Worm (Caenorhabditis elegans): ENCODE data around the gene npa-1.

The npa-1 gene

DNA sequence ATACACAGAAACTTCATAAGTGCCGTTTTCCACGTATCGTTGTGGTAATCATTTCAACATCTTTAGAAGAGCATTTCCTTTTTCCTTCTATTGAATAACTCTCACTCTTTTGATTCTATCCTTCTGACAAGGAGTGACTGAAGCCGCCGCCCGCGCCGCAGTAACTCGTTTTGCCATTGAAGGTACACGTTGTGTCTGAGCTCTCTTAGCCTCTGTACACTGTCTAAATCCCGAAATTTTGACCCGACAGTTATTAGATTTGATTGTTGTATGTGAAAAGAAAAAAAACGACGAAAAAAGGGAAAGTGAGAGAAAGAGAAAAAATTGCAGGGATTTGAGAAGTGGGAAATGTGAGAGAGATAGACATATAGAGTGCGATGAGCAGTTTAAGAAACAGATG is 35.7 kb downstream of the npa-1 start:
- no peak for TF ChIP-seq unc-62 (GFP tag; optimal IDR thresholded peaks at IDR 0.05)

DNA sequence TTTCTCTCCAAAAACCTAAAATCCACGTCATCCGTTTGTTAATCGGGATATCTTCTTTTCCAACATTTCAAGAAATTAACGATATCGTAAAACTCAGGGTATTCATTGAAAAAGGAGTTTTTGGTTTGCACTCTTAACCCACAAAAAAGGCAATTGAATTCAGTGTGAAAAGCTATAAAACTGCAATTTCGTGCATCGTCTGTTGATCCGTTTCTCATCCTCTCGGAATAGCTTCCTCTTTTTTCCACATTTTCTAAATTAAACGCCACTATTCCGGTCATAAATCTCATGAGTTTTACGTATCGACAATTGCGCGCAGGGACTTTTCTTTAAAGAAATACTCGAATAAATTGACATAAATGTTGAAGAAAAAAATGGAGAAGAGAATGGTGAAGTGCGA is 36.6 kb downstream of the npa-1 start:
- no peak for TF ChIP-seq unc-62 (GFP tag; optimal IDR thresholded peaks at IDR 0.05)

DNA sequence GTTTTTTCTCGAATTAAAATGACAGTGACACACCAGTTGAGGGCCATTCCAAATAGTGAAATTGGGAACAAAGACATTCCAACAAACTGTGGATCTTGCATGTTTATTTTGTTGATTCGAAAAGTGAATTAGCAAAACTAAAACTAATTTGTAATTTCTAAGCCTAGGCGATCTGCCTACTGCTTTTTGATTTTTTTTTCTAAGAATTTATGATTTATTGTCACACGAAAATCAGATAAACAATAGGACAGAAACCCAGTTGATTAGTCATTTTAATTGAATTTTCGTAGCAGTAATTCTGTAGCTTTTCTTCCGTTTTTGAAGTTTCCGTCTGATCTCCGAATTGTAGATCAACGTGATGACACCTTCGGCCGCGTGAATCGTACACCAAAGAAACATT is 43.2 kb downstream of the npa-1 start, which contains the start of gene srx-33:
srx-33 (minus strand) TSS at position 101 of the 400 bp plus-strand sequence.
- no peak for TF ChIP-seq unc-62 (GFP tag; optimal IDR thresholded peaks at IDR 0.05)

DNA sequence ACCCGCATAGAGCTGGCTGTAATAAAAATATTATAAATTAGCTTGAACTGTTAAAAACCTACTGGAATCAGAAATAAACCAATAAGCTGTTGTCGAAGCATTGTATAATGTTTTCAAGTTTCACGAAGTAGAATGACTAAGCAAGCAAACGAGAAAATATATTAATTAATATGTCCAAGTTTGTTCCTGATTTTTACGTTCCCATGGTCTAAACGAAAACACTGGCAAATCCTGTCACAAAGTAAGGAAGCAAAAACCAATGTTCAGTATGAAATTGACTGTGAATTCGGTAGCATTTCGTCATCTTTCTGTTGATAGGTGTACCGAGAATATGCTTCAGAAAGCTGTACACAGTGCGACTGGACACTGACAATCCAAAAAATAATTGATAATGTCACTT is 44.6 kb downstream of the npa-1 start, which contains the start of gene srx-34:
srx-34 (minus strand) TSS at position 101 of the 400 bp plus-strand sequence.
- TF ChIP-seq unc-62 (GFP tag; optimal IDR thresholded peaks at IDR 0.05) = no peak

DNA sequence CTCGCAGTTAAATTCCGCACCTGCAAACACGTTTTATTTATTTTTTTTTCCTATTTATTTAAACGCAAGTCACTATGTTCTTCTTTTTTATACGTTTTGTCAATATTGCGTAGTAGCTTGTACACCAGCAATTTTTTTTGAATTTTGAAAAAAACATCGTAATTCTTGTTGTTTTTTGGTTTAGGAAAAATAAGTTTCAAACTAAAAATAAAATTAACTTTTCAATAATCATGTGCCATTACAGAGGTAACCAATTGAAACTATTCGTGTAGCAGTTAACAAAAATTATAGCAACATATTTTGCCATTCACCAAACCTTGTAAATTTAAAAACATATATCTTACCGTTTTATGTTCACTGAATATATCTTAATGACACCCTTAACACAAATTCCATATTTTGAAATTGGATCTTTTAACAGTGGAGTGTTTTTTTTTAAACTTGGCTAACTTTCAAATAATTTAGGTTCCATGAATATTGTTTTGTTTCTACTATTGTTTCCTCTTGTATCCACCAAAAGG is 47.7 kb downstream of the npa-1 start, which contains the start of gene lmd-5:
lmd-5 (plus strand) TSS at position 471 of the 521 bp plus-strand sequence.
- TF ChIP-seq unc-62 (GFP tag; optimal IDR thresholded peaks at IDR 0.05) = no peak

DNA sequence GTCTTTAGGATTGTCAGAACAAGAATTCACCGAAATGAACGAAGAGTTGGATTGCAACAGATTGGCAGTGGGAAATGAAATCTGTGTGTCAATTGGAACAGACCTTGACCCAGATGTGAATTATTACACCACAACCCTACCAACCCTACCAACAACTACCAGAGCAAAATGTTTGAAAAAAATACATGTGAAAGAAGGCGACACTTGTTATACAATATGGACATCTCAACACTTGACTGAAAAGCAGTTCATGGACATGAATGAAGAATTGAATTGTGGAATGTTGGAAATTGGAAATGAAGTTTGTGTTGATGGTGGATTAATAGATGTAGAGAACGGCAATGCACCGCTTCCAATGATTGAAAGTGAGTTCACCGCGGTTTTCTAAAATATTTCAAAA is 48.4 kb downstream of the npa-1 start:
- TF ChIP-seq unc-62 (GFP tag; optimal IDR thresholded peaks at IDR 0.05) = no peak

DNA sequence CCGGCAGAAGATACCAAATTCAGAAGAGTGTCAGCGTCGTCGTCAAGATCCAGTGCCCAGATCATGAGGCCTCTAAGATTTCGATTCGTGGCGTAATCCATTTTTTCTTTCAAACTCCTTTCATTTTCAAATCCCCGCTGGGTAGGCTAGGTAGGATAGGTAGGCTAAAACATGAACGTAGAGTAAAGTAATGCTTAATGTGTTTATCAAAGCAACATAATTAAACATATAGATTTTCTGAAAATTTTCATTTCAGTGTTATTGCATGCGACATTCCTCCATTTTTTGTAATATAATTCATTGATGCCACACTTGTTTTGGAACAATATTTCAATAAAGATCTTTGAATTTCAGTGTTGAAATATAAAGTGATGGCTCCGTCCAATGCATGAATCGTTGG is 53.9 kb downstream of the npa-1 start, which contains the start of gene T01C4.8:
T01C4.8 (minus strand) TSS at position 101 of the 400 bp plus-strand sequence.
- TF ChIP-seq unc-62 (GFP tag; optimal IDR thresholded peaks at IDR 0.05) = no peak

DNA sequence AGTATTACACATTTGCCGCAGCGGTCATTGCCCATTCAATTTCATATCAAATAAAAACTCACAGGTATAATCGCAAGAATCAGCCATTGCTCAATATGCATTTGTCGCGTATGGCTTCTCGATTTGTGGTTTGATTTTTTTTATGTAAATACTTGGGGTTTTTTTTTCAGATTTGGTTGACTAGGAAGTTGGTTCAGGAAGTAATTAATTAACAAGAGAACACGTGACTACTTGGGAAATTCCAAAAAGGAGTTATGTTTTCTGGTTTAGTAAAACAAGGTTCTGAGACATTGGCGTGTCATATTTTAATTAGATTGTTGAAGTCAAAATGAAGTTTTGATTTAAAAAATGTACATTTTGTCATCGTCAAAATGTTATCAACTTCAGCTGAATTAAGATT is 55.4 kb downstream of the npa-1 start, which contains the start of gene srx-36:
srx-36 (minus strand) TSS at position 101 of the 400 bp plus-strand sequence.
- TF ChIP-seq unc-62 (GFP tag; optimal IDR thresholded peaks at IDR 0.05) = no peak
